Fruit fly (Drosophila melanogaster) whole organism, embryonic: ENCODE measurements around the gene aralar1.

Source experiments
- Ada2b ChIP-seq: fragments of 200-800 bp; sonication (Bioruptor generic); IDR thresholded peaks from 2 replicates; pipeline ENCODE4 v1.3.6; 2022; ENCODE audit warnings: missing biosample characterization, missing genetic modification characterization
- B-H1 ChIP-seq: fragments of 200-800 bp; sonication (Bioruptor generic); IDR thresholded peaks from 3 replicates; pipeline ENCODE4 v1.3.6; 2022; ENCODE audit warnings: missing biosample characterization, missing genetic modification characterization
- CG11093 ChIP-seq: fragments of 200-800 bp; sonication (Bioruptor generic); IDR thresholded peaks from 3 replicates; pipeline ENCODE4 v1.3.6; 2022; ENCODE audit warnings: missing biosample characterization, missing genetic modification characterization
- CG12299 ChIP-seq: fragments of 200-800 bp; sonication (Bioruptor generic); optimal IDR thresholded peaks from 2 replicates; lab custom pipeline; 2018; ENCODE audit warnings: missing biosample characterization, mild to moderate bottlenecking, missing genetic modification characterization
- CG13894 ChIP-seq: fragments of 200-800 bp; sonication (Bioruptor generic); optimal IDR thresholded peaks from 3 replicates; lab custom pipeline; 2018; ENCODE audit warnings: missing biosample characterization, mild to moderate bottlenecking, missing genetic modification characterization, moderate library complexity
- CG15269 ChIP-seq: fragments of 200-800 bp; sonication (Bioruptor generic); optimal IDR thresholded peaks from 2 replicates; lab custom pipeline; 2018; ENCODE audit warnings: missing biosample characterization, mild to moderate bottlenecking, missing genetic modification characterization, moderate library complexity
- CG2889 ChIP-seq: fragments of 200-800 bp; sonication (Bioruptor generic); IDR thresholded peaks from 3 replicates; pipeline ENCODE4 v1.3.6; 2022; ENCODE audit warnings: missing biosample characterization, missing genetic modification characterization
- CG31224 ChIP-seq: fragments of 200-800 bp; sonication (Bioruptor generic); IDR thresholded peaks from 2 replicates; pipeline ENCODE4 v1.3.6; 2022; ENCODE audit warnings: missing biosample characterization, missing genetic modification characterization
- CG34224 ChIP-seq: fragments of 200-800 bp; sonication (Bioruptor generic); IDR thresholded peaks from 3 replicates; pipeline ENCODE4 v1.3.6; 2022; ENCODE audit warnings: missing biosample characterization, missing genetic modification characterization; ENCODE audit not compliant: partially characterized antibody
- CG5245 ChIP-seq: fragments of 200-800 bp; sonication (Bioruptor generic); optimal IDR thresholded peaks from 3 replicates; lab custom pipeline; 2016; ENCODE audit warnings: missing biosample characterization, missing genetic modification characterization
- D19A ChIP-seq: fragments of 200-800 bp; optimal IDR thresholded peaks from 3 replicates; lab custom pipeline; 2019; ENCODE audit warnings: missing biosample characterization, mild to moderate bottlenecking, missing genetic modification characterization, moderate library complexity
- Dll ChIP-seq: fragments of 200-800 bp; sonication (Bioruptor generic); IDR thresholded peaks from 4 replicates; pipeline ENCODE4 v1.3.6; 2022; ENCODE audit warnings: missing biosample characterization, missing genetic modification characterization; ENCODE audit not compliant: partially characterized antibody
- Eip74EF ChIP-seq, 2 experiments: fragments of 200-800 bp in 1 of 2; fragments of >200 bp in 1 of 2; sonication (Bioruptor generic) in 1 of 2; optimal IDR thresholded peaks; 2 replicates each; lab custom pipeline; 2017 to 2019; ENCODE audit warnings: missing biosample characterization in 2 of 2, missing genetic modification characterization in 2 of 2, mild to moderate bottlenecking in 1 of 2, moderate library complexity in 1 of 2
- Elba2 ChIP-seq: fragments of 200-800 bp; sonication (Bioruptor generic); optimal IDR thresholded peaks from 3 replicates; lab custom pipeline; 2016; ENCODE audit warnings: missing biosample characterization, missing genetic modification characterization
- Fer2 ChIP-seq: fragments of 200-800 bp; sonication (Bioruptor generic); optimal IDR thresholded peaks from 2 replicates; lab custom pipeline; 2018; ENCODE audit warnings: missing biosample characterization, mild to moderate bottlenecking, missing genetic modification characterization, moderate library complexity
- Med ChIP-seq: fragments of 200-800 bp; sonication (Bioruptor generic); peaks from one replicate; lab custom pipeline; 2016; ENCODE audit warnings: missing biosample characterization, missing genetic modification characterization, mild to moderate bottlenecking, inconsistent platforms, moderate library complexity
- Neu2 ChIP-seq: fragments of 200-800 bp; sonication (Bioruptor generic); optimal IDR thresholded peaks from 3 replicates; lab custom pipeline; 2016; ENCODE audit warnings: missing biosample characterization, missing genetic modification characterization, borderline replicate concordance
- Opbp ChIP-seq: fragments of 200-800 bp; sonication (Bioruptor generic); IDR thresholded peaks from 3 replicates; pipeline ENCODE4 v1.3.6; 2022; ENCODE audit warnings: missing biosample characterization, missing genetic modification characterization; ENCODE audit not compliant: partially characterized antibody
- Pdp1 ChIP-seq, 2 experiments: fragments of 200-800 bp; sonication (Bioruptor generic); optimal IDR thresholded peaks; 3 replicates each; lab custom pipeline; 2016; ENCODE audit warnings: missing biosample characterization in 2 of 2, missing genetic modification characterization in 2 of 2, mild to moderate bottlenecking in 1 of 2, moderate library complexity in 1 of 2
- Rx ChIP-seq: fragments of 200-800 bp; sonication (Bioruptor generic); IDR thresholded peaks from 2 replicates; pipeline ENCODE4 v1.3.6; 2022; ENCODE audit warnings: missing biosample characterization, missing genetic modification characterization
- Scr ChIP-seq: fragments of 200-800 bp; sonication (Bioruptor generic); IDR thresholded peaks from 2 replicates; pipeline ENCODE4 v1.3.6; 2022; ENCODE audit warnings: missing biosample characterization, missing genetic modification characterization; ENCODE audit not compliant: partially characterized antibody
- aop ChIP-seq: fragments of 200-800 bp; sonication (Bioruptor generic); IDR thresholded peaks from 2 replicates; pipeline ENCODE4 v1.3.6; 2022; ENCODE audit warnings: missing biosample characterization, missing genetic modification characterization
- ash1 ChIP-seq: fragments of 200-800 bp; sonication (Bioruptor generic); optimal IDR thresholded peaks from 2 replicates; lab custom pipeline; 2018; ENCODE audit warnings: missing biosample characterization, mild to moderate bottlenecking, missing genetic modification characterization
- ato ChIP-seq: fragments of 200-800 bp; sonication (Bioruptor generic); IDR thresholded peaks from 2 replicates; pipeline ENCODE4 v1.3.6; 2022; ENCODE audit warnings: missing biosample characterization, missing genetic modification characterization; ENCODE audit not compliant: partially characterized antibody
- az2 ChIP-seq: fragments of 200-800 bp; sonication (Bioruptor generic); optimal IDR thresholded peaks from 3 replicates; lab custom pipeline; 2016; ENCODE audit warnings: missing biosample characterization, missing genetic modification characterization
- chn ChIP-seq: fragments of 200-800 bp; sonication (Bioruptor generic); optimal IDR thresholded peaks from 2 replicates; lab custom pipeline; 2016; ENCODE audit warnings: missing biosample characterization, missing genetic modification characterization
- emc ChIP-seq: fragments of 200-800 bp; sonication (Bioruptor generic); optimal IDR thresholded peaks from 2 replicates; lab custom pipeline; 2016; ENCODE audit warnings: missing biosample characterization, missing genetic modification characterization
- eve ChIP-seq, 2 experiments: fragments of >200 bp; optimal IDR thresholded peaks; 2 replicates each; lab custom pipeline; 2017; ENCODE audit warnings: missing biosample characterization in 2 of 2, missing genetic modification characterization in 2 of 2
- ewg ChIP-seq: fragments of 200-800 bp; sonication (Bioruptor generic); optimal IDR thresholded peaks from 3 replicates; lab custom pipeline; 2017; ENCODE audit warnings: mild to moderate bottlenecking, missing biosample characterization, missing genetic modification reagents, missing genetic modification characterization
- gcm2 ChIP-seq: fragments of 200-800 bp; sonication (Bioruptor generic); optimal IDR thresholded peaks from 2 replicates; lab custom pipeline; 2016; ENCODE audit warnings: missing biosample characterization, missing genetic modification characterization
- grau ChIP-seq: fragments of 200-800 bp; optimal IDR thresholded peaks from 3 replicates; lab custom pipeline; 2019; ENCODE audit warnings: missing biosample characterization, mild to moderate bottlenecking, missing genetic modification characterization, moderate library complexity
- h ChIP-seq: fragments of >200 bp; optimal IDR thresholded peaks from 2 replicates; lab custom pipeline; 2017
- jing ChIP-seq: fragments of 200-800 bp; sonication (Bioruptor generic); optimal IDR thresholded peaks from 2 replicates; lab custom pipeline; 2018; ENCODE audit warnings: missing biosample characterization, mild to moderate bottlenecking, missing genetic modification characterization
- jumu ChIP-seq: fragments of 200-800 bp; sonication (Bioruptor generic); optimal IDR thresholded peaks from 3 replicates; lab custom pipeline; 2016; ENCODE audit warnings: missing biosample characterization, missing genetic modification characterization
- kah ChIP-seq: fragments of 200-800 bp; sonication (Bioruptor generic); optimal IDR thresholded peaks from 2 replicates; lab custom pipeline; 2018; ENCODE audit warnings: missing biosample characterization, mild to moderate bottlenecking, missing genetic modification characterization
- kni ChIP-seq: fragments of 200-800 bp; sonication (Bioruptor generic); optimal IDR thresholded peaks from 3 replicates; lab custom pipeline; 2017; ENCODE audit warnings: mild to moderate bottlenecking, missing biosample characterization, missing genetic modification reagents, missing genetic modification characterization
- knrl ChIP-seq: fragments of 200-800 bp; sonication (Bioruptor generic); IDR thresholded peaks from 3 replicates; pipeline ENCODE4 v1.3.6; 2022; ENCODE audit warnings: missing biosample characterization, missing genetic modification characterization; ENCODE audit not compliant: partially characterized antibody
- lab ChIP-seq: fragments of 200-800 bp; sonication (Bioruptor generic); optimal IDR thresholded peaks from 3 replicates; lab custom pipeline; 2017; ENCODE audit warnings: missing biosample characterization, missing genetic modification characterization, mild to moderate bottlenecking, moderate library complexity, missing genetic modification reagents
- lola ChIP-seq, 3 experiments: fragments of >200 bp in 2 of 3; fragments of 200-800 bp in 1 of 3; sonication (Bioruptor generic) in 1 of 3; optimal IDR thresholded peaks; 2 replicates each; lab custom pipeline; 2017 to 2019; ENCODE audit warnings: missing biosample characterization in 3 of 3, missing genetic modification characterization in 3 of 3, mild to moderate bottlenecking in 1 of 3, moderate library complexity in 1 of 3
- mirr ChIP-seq: fragments of 200-800 bp; sonication (Bioruptor generic); optimal IDR thresholded peaks from 3 replicates; lab custom pipeline; 2018; ENCODE audit warnings: missing biosample characterization, mild to moderate bottlenecking, missing genetic modification characterization
- nom ChIP-seq: fragments of 200-800 bp; sonication (Bioruptor generic); optimal IDR thresholded peaks from 2 replicates; lab custom pipeline; 2017; ENCODE audit warnings: missing biosample characterization, missing genetic modification characterization, mild to moderate bottlenecking, moderate library complexity, missing genetic modification reagents
- peb ChIP-seq: fragments of 200-800 bp; sonication (Bioruptor generic); IDR thresholded peaks from 2 replicates; pipeline ENCODE4 v1.3.6; 2022; ENCODE audit warnings: missing biosample characterization, missing genetic modification characterization
- prd ChIP-seq, 3 experiments: fragments of >200 bp in 2 of 3; fragments of 200-800 bp in 1 of 3; sonication (Bioruptor generic) in 1 of 3; optimal IDR thresholded peaks in 2 of 3; IDR thresholded peaks in 1 of 3; 2 replicates in 2 of 3; 3 replicates in 1 of 3; pipeline versions ENCODE4 v1.3.6 to Lab custom; 2017 to 2022; ENCODE audit warnings: missing biosample characterization in 1 of 3, missing genetic modification characterization in 1 of 3
- psq ChIP-seq: fragments of 200-800 bp; sonication (Bioruptor generic); optimal IDR thresholded peaks from 2 replicates; lab custom pipeline; 2017; ENCODE audit warnings: missing biosample characterization, missing genetic modification characterization
- repo ChIP-seq: fragments of 200-800 bp; sonication (Bioruptor generic); optimal IDR thresholded peaks from 2 replicates; lab custom pipeline; 2016; ENCODE audit warnings: missing biosample characterization, missing genetic modification characterization
- sob ChIP-seq: fragments of 200-800 bp; sonication (Bioruptor generic); IDR thresholded peaks from 2 replicates; pipeline ENCODE4 v1.3.6; 2022; ENCODE audit warnings: missing biosample characterization, missing genetic modification characterization
- stc ChIP-seq: fragments of 200-800 bp; sonication (Bioruptor generic); IDR thresholded peaks from 2 replicates; pipeline ENCODE4 v1.3.6; 2022; ENCODE audit warnings: missing biosample characterization, missing genetic modification characterization
- vnd ChIP-seq: fragments of 200-800 bp; sonication (Bioruptor generic); IDR thresholded peaks from 3 replicates; pipeline ENCODE4 v1.3.6; 2022; ENCODE audit warnings: missing biosample characterization, missing genetic modification characterization; ENCODE audit not compliant: partially characterized antibody
- z ChIP-seq: fragments of 200-800 bp; sonication (Bioruptor generic); IDR thresholded peaks from 3 replicates; pipeline ENCODE4 v1.3.6; 2022; ENCODE audit warnings: missing biosample characterization, missing genetic modification characterization

Gene aralar1

dm6 chr3R:30450224-30450623, 5.4 kb downstream of the aralar1 start (continued):
- TF ChIP-seq Eip74EF (GFP tag; optimal IDR thresholded peaks at IDR 0.05; lab: Kevin White, UChicago) (no peak), kni (GFP tag; lab: Kevin White, UChicago) (peak; percentile 59), CG13894 (tag; lab: Kevin White, UChicago) (peak; percentile 38), vnd (GFP tag; lab: Robert Waterston, UW) (no peak), CG12299 (no peak), CG15269 (peak; percentile 14), ash1 (peak; percentile 72), aop (no peak), eve (GFP tag; optimal IDR thresholded peaks at IDR 0.05; lab: Kevin White, UChicago) (no peak), Rx (GFP tag; lab: Robert Waterston, UW) (peak; percentile 53; the same call in 1 of the 2 replicates), gcm2 (peak; percentile 72), prd (optimal IDR thresholded peaks at IDR 0.05; lab: Kevin White, UChicago) (no peak), prd (GFP tag; IDR thresholded peaks at IDR 0.05; lab: Robert Waterston, UW) (peak; percentile 31; the same call in 1 of the 3 replicates), repo (peak; percentile 85), Med (GFP tag; lab: Kevin White, UChicago) (peak; percentile 98), psq (GFP tag; lab: Kevin White, UChicago) (peak; percentile 51), Elba2 (no peak), Scr (no peak), az2 (peak; percentile 45), B-H1 (GFP tag; lab: Robert Waterston, UW) (peak; percentile 77; the same call in 1 of the 3 replicates), CG31224 (GFP tag; lab: Robert Waterston, UW) (peak; percentile 57), peb (GFP tag; lab: Robert Waterston, UW) (peak; percentile 62; the same call in 1 of the 2 replicates), CG5245 (GFP tag; lab: Kevin White, UChicago) (peak; percentile 70), sob (peak; percentile 86), CG2889 (GFP tag; lab: Robert Waterston, UW) (no peak), lab (GFP tag; lab: Kevin White, UChicago) (peak; percentile 93), z (peak; percentile 81), chn (peak; percentile 33), nom (peak; percentile 74), Dll (GFP tag; lab: Robert Waterston, UW) (0 out of 4 replicates have a peak, but pooled peaks have one; percentile 31), Opbp (GFP tag; lab: Robert Waterston, UW) (no peak), CG11093 (GFP tag; lab: Robert Waterston, UW) (peak; percentile 69; the same call in 1 of the 3 replicates), lola (GFP tag; optimal IDR thresholded peaks at IDR 0.05; lab: Kevin White, UChicago) (no peak), D19A (tag; lab: Kevin White, UChicago) (no peak), Pdp1 (GFP tag; optimal IDR thresholded peaks at IDR 0.05; lab: Kevin White, UChicago) (peak; percentile 67 to 81), emc (peak; percentile 34), Neu2 (GFP tag; lab: Kevin White, UChicago) (no peak), kah (peak; percentile 64), grau (peak; percentile 11), Fer2 (tag; lab: Kevin White, UChicago) (peak; percentile 17), ewg (peak; percentile 44), stc (peak; percentile 72), h (lab: Kevin White, UChicago) (no peak), ato (GFP tag; lab: Robert Waterston, UW) (no peak; the same call in 1 of the 2 replicates), knrl (GFP tag; lab: Robert Waterston, UW) (no peak), jing (GFP tag; lab: Kevin White, UChicago) (no peak), CG34224 (GFP tag; lab: Robert Waterston, UW) (peak; percentile 52; the same call in 1 of the 3 replicates), mirr (GFP tag; lab: Kevin White, UChicago) (peak; percentile 73), jumu (peak; percentile 59), Ada2b (peak; percentile 51; the same call in 1 of the 2 replicates)
